Fruit fly (Drosophila melanogaster): Measurements from ENCODE around the gene bcd.

The bcd gene

dm6 chr3R:6768256-6768655 lies 9.0 kb upstream of the bcd start (continued):
- TF ChIP-seq CG15011 (GFP tag; optimal IDR thresholded peaks at IDR 0.05): no peak
- no peak for TF ChIP-seq ewg (GFP tag; optimal IDR thresholded peaks at IDR 0.05)
- TF ChIP-seq Eip74EF (GFP tag; optimal IDR thresholded peaks at IDR 0.05): peak in 1 of 2 experiments; percentile 84
- TF ChIP-seq Mrtf (GFP tag; IDR thresholded peaks at IDR 0.05): no peak
- TF ChIP-seq CG31365 (tag; optimal IDR thresholded peaks at IDR 0.05): peak; percentile 98
- no peak for TF ChIP-seq Mad (GFP tag; optimal IDR thresholded peaks at IDR 0.05)
- TF ChIP-seq emc (GFP tag; optimal IDR thresholded peaks at IDR 0.05): no peak
- peak in 1 of 2 experiments; percentile 4 for TF ChIP-seq Hr78 (GFP tag; optimal IDR thresholded peaks at IDR 0.05)
- TF ChIP-seq CG1603 (tag; optimal IDR thresholded peaks at IDR 0.05): peak; percentile 30
- TF ChIP-seq sob (GFP tag; IDR thresholded peaks at IDR 0.05): no peak
- TF ChIP-seq Jarid2 (GFP tag; optimal IDR thresholded peaks at IDR 0.05): no peak
- TF ChIP-seq Hmx (GFP tag; optimal IDR thresholded peaks at IDR 0.05): no peak
- TF ChIP-seq Opbp (GFP tag; IDR thresholded peaks at IDR 0.05; ENCODE audit: partially characterized antibody): peak; percentile 52; the same call in 1 of the 3 replicates
- no peak for TF ChIP-seq ATbp (GFP tag; optimal IDR thresholded peaks at IDR 0.05)
- peak; percentile 50 for TF ChIP-seq CG7745 (tag; optimal IDR thresholded peaks at IDR 0.05)
- no peak for TF ChIP-seq CG3407 (GFP tag; optimal IDR thresholded peaks at IDR 0.05)
- peak; percentile 22 for TF ChIP-seq Myb (GFP tag; optimal IDR thresholded peaks at IDR 0.05)
- peak; percentile 21 for TF ChIP-seq CG2116 (GFP tag; optimal IDR thresholded peaks at IDR 0.05)
- TF ChIP-seq HmgD (GFP tag; optimal IDR thresholded peaks at IDR 0.05): peak; percentile 24
- peak; percentile 91 for TF ChIP-seq stwl (tag; optimal IDR thresholded peaks at IDR 0.05)
- TF ChIP-seq HLHmδ (GFP tag; optimal IDR thresholded peaks at IDR 0.05): peak; percentile 12
- TF ChIP-seq CG2199 (GFP tag; IDR thresholded peaks at IDR 0.05): peak; percentile 61; the same call in 1 of the 3 replicates
- TF ChIP-seq inv (GFP tag; IDR thresholded peaks at IDR 0.05; ENCODE audit: partially characterized antibody): no peak
- no peak for TF ChIP-seq MBD-R2 (GFP tag; IDR thresholded peaks at IDR 0.05)
- TF ChIP-seq cad (GFP tag; optimal IDR thresholded peaks at IDR 0.05): peak; percentile 30
- TF ChIP-seq CG33213 (GFP tag; optimal IDR thresholded peaks at IDR 0.05): no peak
- TF ChIP-seq CG8089 (GFP tag; optimal IDR thresholded peaks at IDR 0.05): no peak
- TF ChIP-seq E2f2 (GFP tag; IDR thresholded peaks at IDR 0.05): peak; percentile 92
- TF ChIP-seq Xbp1 (GFP tag; optimal IDR thresholded peaks at IDR 0.05): no peak
- no peak for TF ChIP-seq CG6654 (GFP tag; optimal IDR thresholded peaks at IDR 0.05)
- peak; percentile 25; the same call in 1 of the 2 replicates for TF ChIP-seq bbx (GFP tag; IDR thresholded peaks at IDR 0.05; ENCODE audit: partially characterized antibody)
- TF ChIP-seq Ssrp (tag; optimal IDR thresholded peaks at IDR 0.05): no peak
- TF ChIP-seq crp (GFP tag; optimal IDR thresholded peaks at IDR 0.05): peak in 1 of 2 experiments; percentile 69
- TF ChIP-seq Atf-2 (GFP tag; optimal IDR thresholded peaks at IDR 0.05): no peak
- TF ChIP-seq Sin3A (optimal IDR thresholded peaks at IDR 0.05): no peak
- no peak for TF ChIP-seq lmd (GFP tag; IDR thresholded peaks at IDR 0.05)
- no peak for TF ChIP-seq CG9609 (GFP tag; optimal IDR thresholded peaks at IDR 0.05)
- TF ChIP-seq phol (tag; optimal IDR thresholded peaks at IDR 0.05): peak; percentile 43
- TF ChIP-seq wek (GFP tag; optimal IDR thresholded peaks at IDR 0.05): no peak
- peak; percentile 18 for TF ChIP-seq CoRest (tag; optimal IDR thresholded peaks at IDR 0.05)
- TF ChIP-seq Lhr (GFP tag; optimal IDR thresholded peaks at IDR 0.05): no peak
- TF ChIP-seq Med (GFP tag): peak; percentile 64
- TF ChIP-seq CG16779 (GFP tag; IDR thresholded peaks at IDR 0.05): no peak
- no peak for TF ChIP-seq Drgx (GFP tag; IDR thresholded peaks at IDR 0.05)
- peak; percentile 35 for TF ChIP-seq CTCF (GFP tag; optimal IDR thresholded peaks at IDR 0.05)
- no peak for TF ChIP-seq BEAF-32 (GFP tag; optimal IDR thresholded peaks at IDR 0.05)
- TF ChIP-seq Ets97D (GFP tag; optimal IDR thresholded peaks at IDR 0.05): peak; percentile 44

All from whole organism, embryonic.